Worm (Caenorhabditis elegans) whole organism, early embryonic: Measurements from ENCODE around the gene nemt-1.

Source experiments
- B0310.2 ChIP-seq: sonication (generic microtip); optimal IDR thresholded peaks from 2 replicates; lab custom pipeline; 2016; ENCODE audit warnings: mild to moderate bottlenecking, missing genetic modification characterization, missing compliant biosample characterization
- F13C5.2 ChIP-seq: sonication (generic microtip); optimal IDR thresholded peaks from 2 replicates; lab custom pipeline; 2017; ENCODE audit warnings: mild to moderate bottlenecking, missing genetic modification characterization, inconsistent platforms, missing compliant biosample characterization
- aly-1 ChIP-seq: sonication (generic microtip); optimal IDR thresholded peaks from 2 replicates; lab custom pipeline; 2016; ENCODE audit warnings: missing genetic modification characterization, missing compliant biosample characterization
- ama-1 ChIP-seq: fragments of 150-350 bp; optimal IDR thresholded peaks from 2 replicates; lab custom pipeline; 2014
- ceh-13 ChIP-seq: fragments of 200-800 bp; sonication (Bioruptor generic); optimal IDR thresholded peaks from 2 replicates; lab custom pipeline; 2018; ENCODE audit warnings: mild to moderate bottlenecking, missing genetic modification characterization, missing compliant biosample characterization
- ceh-36 ChIP-seq: sonication (generic microtip); optimal IDR thresholded peaks from 2 replicates; lab custom pipeline; 2016; ENCODE audit warnings: missing genetic modification characterization, inconsistent platforms, missing compliant biosample characterization
- ets-7 ChIP-seq: sonication (generic microtip); optimal IDR thresholded peaks from 2 replicates; lab custom pipeline; 2016; ENCODE audit warnings: missing genotype, missing genetic modification characterization, missing compliant biosample characterization
- flt-1 ChIP-seq: fragments of 200-800 bp; sonication (Bioruptor generic); IDR thresholded peaks from 2 replicates; pipeline ENCODE4 v1.3.6; 2022; ENCODE audit warnings: missing genetic modification characterization, missing compliant biosample characterization
- hmbx-1 ChIP-seq: sonication (generic microtip); optimal IDR thresholded peaks from 2 replicates; lab custom pipeline; 2016; ENCODE audit warnings: mild to moderate bottlenecking, missing genetic modification characterization, missing compliant biosample characterization
- hmg-4 ChIP-seq: fragments of 200-800 bp; sonication (Bioruptor generic); optimal IDR thresholded peaks from 2 replicates; lab custom pipeline; 2018; ENCODE audit warnings: mild to moderate bottlenecking, missing genetic modification characterization, missing compliant biosample characterization
- hnd-1 ChIP-seq: sonication (generic microtip); optimal IDR thresholded peaks from 2 replicates; lab custom pipeline; 2016; ENCODE audit warnings: missing genetic modification characterization, missing compliant biosample characterization
- pes-1 ChIP-seq: fragments of 200-800 bp; sonication (Bioruptor generic); IDR thresholded peaks from 2 replicates; pipeline ENCODE4 v1.3.6; 2022; ENCODE audit warnings: missing genetic modification reagents, missing genetic modification characterization, missing compliant biosample characterization
- scrt-1 ChIP-seq: fragments of 200-800 bp; sonication (Bioruptor generic); IDR thresholded peaks from 2 replicates; pipeline ENCODE4 v1.3.6; 2022; ENCODE audit warnings: missing genetic modification characterization, missing compliant biosample characterization
- sea-1 ChIP-seq: fragments of 200-800 bp; sonication (Bioruptor generic); conservative IDR thresholded peaks from 2 replicates; pipeline ENCODE4 v1.3.6; 2022; ENCODE audit warnings: missing genetic modification characterization, missing compliant biosample characterization
- tbx-11 ChIP-seq: fragments of 200-800 bp; sonication (Bioruptor generic); IDR thresholded peaks from 2 replicates; pipeline ENCODE4 v1.3.6; 2022; ENCODE audit warnings: missing genetic modification characterization, missing compliant biosample characterization
- tbx-37 ChIP-seq: fragments of 200-800 bp; sonication (Bioruptor generic); conservative IDR thresholded peaks from 2 replicates; pipeline ENCODE4 v1.3.6; 2022; ENCODE audit warnings: missing genetic modification reagents, missing genetic modification characterization, missing compliant biosample characterization
- tra-4 ChIP-seq: sonication (generic microtip); optimal IDR thresholded peaks from 2 replicates; lab custom pipeline; 2017; ENCODE audit warnings: missing genetic modification characterization, missing compliant biosample characterization

Gene nemt-1

ce11 chrIV:9335552-9336251 is 16.5 kb upstream of the nemt-1 start, which contains the start of the genes coa-4 and T20D3.14:
Gene coa-4, minus strand, starts transcription at chrIV:9335602.
Gene T20D3.14, minus strand, starts transcription at chrIV:9335909.
- TF ChIP-seq hmbx-1 (tag; lab: Kevin White, UChicago) (no peak), ceh-36 (no peak), F13C5.2 (no peak), aly-1 (no peak), tbx-11 (GFP tag; lab: Robert Waterston, UW) (no peak), tbx-37 (no peak), B0310.2 (tag; lab: Kevin White, UChicago) (no peak), ets-7 (no peak), scrt-1 (GFP tag; lab: Robert Waterston, UW) (no peak), flt-1 (GFP tag; lab: Robert Waterston, UW) (no peak), hmg-4 (GFP tag; lab: Kevin White, UChicago) (no peak), ama-1 (lab: Kevin White, UChicago) (no peak), tra-4 (no peak), sea-1 (GFP tag; lab: Robert Waterston, UW) (no peak), hnd-1 (no peak), ceh-13 (no peak), pes-1 (GFP tag; lab: Robert Waterston, UW) (no peak)

- TF ChIP-seq hmg-4 (GFP tag; lab: Kevin White, UChicago): no peak
- TF ChIP-seq sea-1 (GFP tag; lab: Robert Waterston, UW): no peak
- no peak for TF ChIP-seq tra-4
- no peak for TF ChIP-seq B0310.2 (tag; lab: Kevin White, UChicago)
- no peak for TF ChIP-seq ama-1 (lab: Kevin White, UChicago)
- TF ChIP-seq ceh-13: no peak
- no peak for TF ChIP-seq flt-1 (GFP tag; lab: Robert Waterston, UW)
Measured at ce11 chrIV:9333007-9333406, 13.8 kb upstream of the nemt-1 start.

ce11 chrIV:9330755-9331154 is 11.5 kb upstream of the nemt-1 start, which contains the start of gene nspg-7.1:
Gene nspg-7.1, minus strand, starts transcription at chrIV:9330855.
- TF ChIP-seq ceh-13 (no peak), sea-1 (GFP tag; lab: Robert Waterston, UW) (no peak), tra-4 (no peak), scrt-1 (GFP tag; lab: Robert Waterston, UW) (no peak), hmg-4 (GFP tag; lab: Kevin White, UChicago) (no peak), ceh-36 (no peak), hnd-1 (no peak), pes-1 (GFP tag; lab: Robert Waterston, UW) (no peak), aly-1 (no peak), flt-1 (GFP tag; lab: Robert Waterston, UW) (no peak), tbx-37 (no peak)

ce11 chrIV:9327706-9328105 is 8.5 kb upstream of the nemt-1 start, which contains the start of gene clec-183:
Gene clec-183, plus strand, starts transcription at chrIV:9328006.
- TF ChIP-seq B0310.2 (tag; lab: Kevin White, UChicago): no peak
- TF ChIP-seq ama-1 (lab: Kevin White, UChicago): no peak
- TF ChIP-seq hnd-1: no peak
- no peak for TF ChIP-seq ceh-36
- TF ChIP-seq F13C5.2: no peak
- TF ChIP-seq tbx-11 (GFP tag; lab: Robert Waterston, UW): no peak
- no peak for TF ChIP-seq aly-1
- no peak for TF ChIP-seq pes-1 (GFP tag; lab: Robert Waterston, UW)
- TF ChIP-seq flt-1 (GFP tag; lab: Robert Waterston, UW): no peak
- no peak for TF ChIP-seq hmg-4 (GFP tag; lab: Kevin White, UChicago)
- no peak for TF ChIP-seq scrt-1 (GFP tag; lab: Robert Waterston, UW)
- TF ChIP-seq ceh-13: no peak
- no peak for TF ChIP-seq ets-7
- no peak for TF ChIP-seq sea-1 (GFP tag; lab: Robert Waterston, UW)
- no peak for TF ChIP-seq tra-4

ce11 chrIV:9323989-9324506 is 4.8 kb upstream of the nemt-1 start, which contains the start of the genes nspg-11 and F49C12.15:
Gene nspg-11, minus strand, starts transcription at chrIV:9324089.
Gene F49C12.15, plus strand, starts transcription at chrIV:9324456.
- no peak for TF ChIP-seq ama-1 (lab: Kevin White, UChicago)
- no peak for TF ChIP-seq ceh-13
- TF ChIP-seq flt-1 (GFP tag; lab: Robert Waterston, UW): no peak
- TF ChIP-seq aly-1: no peak
- TF ChIP-seq hmg-4 (GFP tag; lab: Kevin White, UChicago): no peak
- TF ChIP-seq pes-1 (GFP tag; lab: Robert Waterston, UW): no peak
- TF ChIP-seq F13C5.2: no peak
- TF ChIP-seq hnd-1: no peak
- no peak for TF ChIP-seq tbx-11 (GFP tag; lab: Robert Waterston, UW)
- no peak for TF ChIP-seq tra-4
- TF ChIP-seq hmbx-1 (tag; lab: Kevin White, UChicago): no peak
- no peak for TF ChIP-seq ets-7
- TF ChIP-seq sea-1 (GFP tag; lab: Robert Waterston, UW): no peak
- no peak for TF ChIP-seq ceh-36
- no peak for TF ChIP-seq tbx-37
- no peak for TF ChIP-seq B0310.2 (tag; lab: Kevin White, UChicago)
- no peak for TF ChIP-seq scrt-1 (GFP tag; lab: Robert Waterston, UW)

- TF ChIP-seq pes-1 (GFP tag; lab: Robert Waterston, UW): no peak
- no peak for TF ChIP-seq sea-1 (GFP tag; lab: Robert Waterston, UW)
- no peak for TF ChIP-seq ama-1 (lab: Kevin White, UChicago)
- TF ChIP-seq flt-1 (GFP tag; lab: Robert Waterston, UW): no peak
- no peak for TF ChIP-seq hmg-4 (GFP tag; lab: Kevin White, UChicago)
- TF ChIP-seq tbx-37: no peak
- TF ChIP-seq ets-7: no peak
- no peak for TF ChIP-seq ceh-13
- no peak for TF ChIP-seq hmbx-1 (tag; lab: Kevin White, UChicago)
- TF ChIP-seq ceh-36: no peak
- TF ChIP-seq hnd-1: no peak
- no peak for TF ChIP-seq tra-4
Measured at ce11 chrIV:9322489-9322888, 3.2 kb upstream of the nemt-1 start.
